Fruit fly (Drosophila melanogaster) whole organism: ENCODE measurements around the gene CG31792.

Experiments used
- CG8478 ChIP-seq: fragments of >200 bp; optimal IDR thresholded peaks from 2 replicates; lab custom pipeline; 2018; ENCODE audit warnings: inconsistent platforms
- Dll ChIP-seq: fragments of >200 bp; optimal IDR thresholded peaks from 2 replicates; lab custom pipeline; 2017
- EcR ChIP-seq, 2 experiments: fragments of >200 bp; optimal IDR thresholded peaks; 2 replicates each; lab custom pipeline; 2017; ENCODE audit warnings: missing biosample characterization in 2 of 2, missing genetic modification characterization in 2 of 2, missing genetic modification reagents in 2 of 2
- pan ChIP-seq: fragments of >200 bp; optimal IDR thresholded peaks from 2 replicates; lab custom pipeline; 2017
- psq ChIP-seq: fragments of >200 bp; optimal IDR thresholded peaks from 2 replicates; lab custom pipeline; 2017
- usp ChIP-seq: fragments of >200 bp; optimal IDR thresholded peaks from 2 replicates; lab custom pipeline; 2017; ENCODE audit warnings: missing biosample characterization, missing genetic modification characterization, mixed read lengths

The CG31792 gene

DNA sequence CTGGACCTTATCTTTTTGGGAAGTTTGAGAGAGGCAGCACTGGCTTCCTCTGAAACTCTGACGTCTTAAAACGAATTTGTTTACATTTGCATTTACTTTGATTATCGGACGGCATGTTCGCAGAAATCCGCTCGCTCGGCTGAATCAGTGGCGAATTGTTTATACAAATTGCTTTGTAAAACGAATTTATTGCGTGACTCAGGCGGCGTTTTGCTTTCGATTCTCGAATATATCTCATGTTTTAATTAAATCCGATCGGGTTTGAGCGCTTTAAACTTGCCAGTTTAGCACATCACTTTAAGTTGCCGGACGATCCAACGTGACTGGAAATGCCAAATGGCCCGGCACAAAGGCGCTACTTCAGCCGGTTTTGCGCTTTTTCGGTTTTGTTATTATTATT, 13.1 kb upstream of the CG31792 start:
- no peak for TF ChIP-seq usp (GFP tag; lab: Kevin White, UChicago)
- no peak for TF ChIP-seq psq (lab: Kevin White, UChicago)
- no peak for TF ChIP-seq EcR (GFP tag; optimal IDR thresholded peaks at IDR 0.05; lab: Kevin White, UChicago)
- TF ChIP-seq Dll (lab: Kevin White, UChicago), result no peak
- no peak for TF ChIP-seq CG8478 (lab: Kevin White, UChicago)
- TF ChIP-seq pan (lab: Kevin White, UChicago), result no peak

dm6 chr2L:18985201-18986124, 11.8 kb upstream of the CG31792 start:
- TF ChIP-seq pan (lab: Kevin White, UChicago) (no peak), EcR (GFP tag; optimal IDR thresholded peaks at IDR 0.05; lab: Kevin White, UChicago) (no peak), CG8478 (lab: Kevin White, UChicago) (no peak), usp (GFP tag; lab: Kevin White, UChicago) (no peak), psq (lab: Kevin White, UChicago) (no peak), Dll (lab: Kevin White, UChicago) (no peak)

DNA sequence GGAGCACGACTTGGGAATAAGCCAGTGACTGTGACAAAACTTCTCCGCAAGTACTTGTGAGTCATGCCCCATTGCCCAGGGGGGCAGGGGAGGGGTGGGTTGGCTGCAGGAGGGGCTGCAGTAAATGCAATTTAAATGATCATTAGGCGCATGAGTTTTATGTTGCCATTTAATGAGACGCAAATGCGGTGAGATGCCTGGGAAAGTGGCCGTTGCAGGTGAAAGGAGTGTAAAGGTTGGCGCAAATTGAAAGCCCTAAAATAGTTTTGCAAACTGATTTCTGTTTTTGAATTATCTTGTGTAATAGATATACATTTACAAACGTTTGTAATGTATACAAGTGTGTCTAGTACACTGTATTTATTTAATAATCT, 11.1 kb upstream of the CG31792 start:
- no peak for TF ChIP-seq Dll (lab: Kevin White, UChicago)
- TF ChIP-seq usp (GFP tag; lab: Kevin White, UChicago), result no peak
- no peak for TF ChIP-seq psq (lab: Kevin White, UChicago)
- no peak for TF ChIP-seq pan (lab: Kevin White, UChicago)
- no peak for TF ChIP-seq EcR (GFP tag; optimal IDR thresholded peaks at IDR 0.05; lab: Kevin White, UChicago)
- no peak for TF ChIP-seq CG8478 (lab: Kevin White, UChicago)

- no peak for TF ChIP-seq psq (lab: Kevin White, UChicago)
- no peak for TF ChIP-seq CG8478 (lab: Kevin White, UChicago)
- no peak for TF ChIP-seq Dll (lab: Kevin White, UChicago)
- TF ChIP-seq pan (lab: Kevin White, UChicago), result no peak
- no peak for TF ChIP-seq EcR (GFP tag; optimal IDR thresholded peaks at IDR 0.05; lab: Kevin White, UChicago)
- no peak for TF ChIP-seq usp (GFP tag; lab: Kevin White, UChicago)
Measured at dm6 chr2L:18987078-18987895, 10.0 kb upstream of the CG31792 start, which contains the start of the genes Swip-1 and EMC5. Gene Swip-1 (minus strand): TSS chr2L:18987280. Gene EMC5 (plus strand): TSS chr2L:18987707.

DNA sequence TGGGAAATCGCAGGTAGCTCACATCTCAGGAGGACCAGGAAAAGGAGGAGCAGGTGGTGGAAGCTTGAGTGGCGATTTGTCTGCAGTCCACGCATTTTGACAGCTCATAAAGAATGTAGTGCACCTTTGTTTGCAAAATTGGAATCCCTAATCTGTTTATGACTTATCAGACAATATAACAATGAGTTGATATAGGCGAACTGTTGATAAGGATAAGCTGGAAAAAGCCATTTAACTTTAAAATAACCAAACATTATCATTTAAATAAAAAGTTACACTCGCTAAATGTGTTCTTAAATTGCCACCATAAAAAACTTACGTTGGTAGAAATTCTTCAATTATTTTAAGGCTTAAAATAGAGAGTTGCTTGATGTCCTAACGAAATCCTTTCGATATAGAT, 7.1 kb upstream of the CG31792 start, which contains the start of gene CG15170:
Gene CG15170, minus strand, starts transcription at position 101 of the 400 bp plus-strand sequence.
- TF ChIP-seq usp (GFP tag; lab: Kevin White, UChicago) (no peak), Dll (lab: Kevin White, UChicago) (no peak), EcR (GFP tag; optimal IDR thresholded peaks at IDR 0.05; lab: Kevin White, UChicago) (no peak), pan (lab: Kevin White, UChicago) (no peak), psq (lab: Kevin White, UChicago) (no peak)

- no peak for TF ChIP-seq EcR (GFP tag; optimal IDR thresholded peaks at IDR 0.05; lab: Kevin White, UChicago)
- no peak for TF ChIP-seq Dll (lab: Kevin White, UChicago)
- TF ChIP-seq psq (lab: Kevin White, UChicago), result no peak
- TF ChIP-seq pan (lab: Kevin White, UChicago), result no peak
- TF ChIP-seq usp (GFP tag; lab: Kevin White, UChicago), result no peak
- no peak for TF ChIP-seq CG8478 (lab: Kevin White, UChicago)
Measured at dm6 chr2L:18990720-18991119, 6.5 kb upstream of the CG31792 start, which contains the start of gene CG15169. Gene CG15169 (plus strand): TSS chr2L:18991020.

- TF ChIP-seq psq (lab: Kevin White, UChicago) (no peak), EcR (GFP tag; optimal IDR thresholded peaks at IDR 0.05; lab: Kevin White, UChicago) (no peak), pan (lab: Kevin White, UChicago) (no peak), Dll (lab: Kevin White, UChicago) (no peak)
Measured at dm6 chr2L:18992196-18992595, 5.1 kb upstream of the CG31792 start, which contains the start of gene CG46465. Gene CG46465 (plus strand): TSS chr2L:18992496.

dm6 chr2L:18995660-18996417, 1.4 kb upstream of the CG31792 start, which contains the start of gene CG10650:
Gene CG10650 (minus strand): TSS chr2L:18995934.
- TF ChIP-seq psq (lab: Kevin White, UChicago), result no peak
- TF ChIP-seq CG8478 (lab: Kevin White, UChicago), result no peak
- no peak for TF ChIP-seq Dll (lab: Kevin White, UChicago)
- no peak for TF ChIP-seq pan (lab: Kevin White, UChicago)
- no peak for TF ChIP-seq EcR (GFP tag; optimal IDR thresholded peaks at IDR 0.05; lab: Kevin White, UChicago)
- TF ChIP-seq usp (GFP tag; lab: Kevin White, UChicago), result no peak

DNA sequence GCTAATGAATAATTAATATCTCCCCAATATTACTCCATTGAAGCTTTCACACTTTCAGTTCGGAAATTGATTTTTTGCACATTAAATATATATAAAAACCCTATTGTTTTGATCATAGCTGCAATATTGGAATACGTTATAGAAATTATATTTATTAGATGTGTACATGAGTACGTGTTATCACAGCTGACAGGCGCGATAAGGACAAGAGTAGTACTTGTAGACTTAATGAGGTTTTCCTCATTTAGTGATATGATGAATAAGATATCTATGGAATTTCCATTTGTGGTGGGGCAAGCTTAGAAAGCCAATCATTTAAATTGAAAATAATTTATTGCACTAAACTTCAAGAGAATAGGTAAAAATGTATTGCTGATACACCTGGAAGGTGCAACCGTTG, 5.2 kb downstream of the CG31792 start:
- no peak for TF ChIP-seq psq (lab: Kevin White, UChicago)
- TF ChIP-seq Dll (lab: Kevin White, UChicago), result no peak
- no peak for TF ChIP-seq pan (lab: Kevin White, UChicago)
- no peak for TF ChIP-seq CG8478 (lab: Kevin White, UChicago)
- TF ChIP-seq EcR (GFP tag; optimal IDR thresholded peaks at IDR 0.05; lab: Kevin White, UChicago), result no peak
- no peak for TF ChIP-seq usp (GFP tag; lab: Kevin White, UChicago)

DNA sequence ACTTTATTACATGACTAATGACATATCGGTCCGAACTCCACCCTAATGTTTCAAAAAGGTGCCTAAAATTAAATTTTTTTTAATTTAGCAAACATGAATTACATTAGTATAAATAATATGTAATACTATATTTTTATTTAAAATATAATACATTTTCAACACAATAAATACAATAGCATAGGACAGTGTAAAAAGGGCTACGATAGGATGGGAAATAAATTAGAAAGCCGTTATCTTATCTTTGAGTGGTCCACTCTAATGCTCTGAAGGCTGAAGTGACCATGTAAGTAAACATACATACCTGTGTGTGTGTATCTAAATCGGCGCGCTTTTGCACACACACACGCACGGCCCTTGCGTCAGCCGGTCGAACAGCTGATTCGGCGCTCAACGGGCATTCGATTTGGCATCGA, 5.7 kb downstream of the CG31792 start, which contains the start of gene CG31793:
Gene CG31793, plus strand, starts transcription at position 409 of the 413 bp plus-strand sequence.
- TF ChIP-seq psq (lab: Kevin White, UChicago) (no peak), pan (lab: Kevin White, UChicago) (no peak), CG8478 (lab: Kevin White, UChicago) (no peak), usp (GFP tag; lab: Kevin White, UChicago) (no peak), EcR (GFP tag; optimal IDR thresholded peaks at IDR 0.05; lab: Kevin White, UChicago) (no peak), Dll (lab: Kevin White, UChicago) (no peak)
